Worm (Caenorhabditis elegans): Measurements from ENCODE around the gene inpp-1.

DNA sequence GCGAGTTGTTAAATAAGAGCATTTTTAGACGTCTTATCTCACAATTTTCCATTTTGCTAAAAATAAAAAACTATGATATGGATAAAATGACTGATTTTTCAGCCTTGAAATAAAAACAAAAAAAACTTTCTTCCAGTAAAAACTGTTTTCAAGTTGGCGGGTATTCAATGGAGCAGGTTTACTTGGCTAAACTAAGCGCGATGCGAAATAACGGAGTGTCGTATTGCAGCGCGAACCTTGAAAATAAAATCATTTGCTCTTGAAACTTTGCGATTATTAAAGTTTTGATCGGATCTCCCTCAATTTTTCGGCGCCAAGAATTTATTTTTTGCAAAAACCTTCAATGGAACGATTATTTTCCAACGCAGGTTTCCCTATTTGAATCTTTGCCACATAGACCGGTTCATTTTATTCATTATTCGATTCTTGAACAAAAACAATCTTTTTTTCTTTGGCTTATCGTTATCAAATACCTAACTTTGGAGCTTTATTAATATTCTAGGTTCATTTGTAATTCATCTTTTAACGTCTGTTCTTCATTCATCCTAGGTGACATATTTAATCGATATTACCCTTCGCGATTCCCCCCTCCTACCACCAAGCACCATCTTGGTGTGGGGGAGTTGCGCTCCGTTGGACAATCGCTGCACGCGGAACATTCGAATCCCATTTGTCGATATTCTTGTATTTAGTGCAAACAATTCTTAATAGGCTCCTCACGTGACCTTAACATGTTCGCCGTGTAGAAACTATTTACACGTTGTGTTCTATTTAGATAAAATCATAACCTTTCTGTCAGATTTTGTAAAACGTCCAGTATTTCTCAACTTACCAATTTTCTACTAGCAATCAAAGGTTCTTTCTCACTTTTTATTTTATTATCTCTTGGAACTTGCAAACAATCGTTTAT is 38.9 kb downstream of the inpp-1 start, which contains the start of the genes orc-5 and cyb-1:
- no peak for TF ChIP-seq nhr-77 (tag; optimal IDR thresholded peaks at IDR 0.05)
- TF ChIP-seq daf-12 (tag; optimal IDR thresholded peaks at IDR 0.05) = no peak
- TF ChIP-seq elt-1 (tag; optimal IDR thresholded peaks at IDR 0.05) = no peak
- peak; percentile 16 for TF ChIP-seq snpc-4 (tag; optimal IDR thresholded peaks at IDR 0.05)
- no peak for TF ChIP-seq nhr-12 (tag; optimal IDR thresholded peaks at IDR 0.05)
- peak; percentile 69 for TF ChIP-seq nhr-25 (tag; optimal IDR thresholded peaks at IDR 0.05)
- TF ChIP-seq jun-1 (tag; optimal IDR thresholded peaks at IDR 0.05) = no peak
- TF ChIP-seq sea-2 (GFP tag; optimal IDR thresholded peaks at IDR 0.05) = no peak
- no peak for TF ChIP-seq nhr-11 (tag; optimal IDR thresholded peaks at IDR 0.05)

All from whole organism, L3 larva.